Fruit fly (Drosophila melanogaster): ENCODE results near the gene Vps60.

Vps60 gene

dm6 chr3L:17591217-17591467, 30.3 kb downstream of the Vps60 start:
- TF ChIP-seq CG31388 (GFP tag; optimal IDR thresholded peaks at IDR 0.05) (no peak), sqz (GFP tag; optimal IDR thresholded peaks at IDR 0.05) (no peak), Nf-YC (tag; optimal IDR thresholded peaks at IDR 0.05) (no peak), CG42726 (GFP tag; IDR thresholded peaks at IDR 0.05; ENCODE audit: partially characterized antibody) (no peak), NC2α (GFP tag; optimal IDR thresholded peaks at IDR 0.05) (no peak), schlank (tag; optimal IDR thresholded peaks at IDR 0.05) (no peak), vnd (GFP tag; IDR thresholded peaks at IDR 0.05; ENCODE audit: partially characterized antibody) (no peak), jigr1 (GFP tag; IDR thresholded peaks at IDR 0.05) (no peak), sob (GFP tag; IDR thresholded peaks at IDR 0.05) (no peak), row (GFP tag; IDR thresholded peaks at IDR 0.05) (no peak), stwl (tag; optimal IDR thresholded peaks at IDR 0.05) (no peak), ash1 (GFP tag; optimal IDR thresholded peaks at IDR 0.05) (no peak), aop (GFP tag; IDR thresholded peaks at IDR 0.05) (no peak), CG4820 (GFP tag; optimal IDR thresholded peaks at IDR 0.05) (no peak), CG8478 (optimal IDR thresholded peaks at IDR 0.05) (no peak), Xbp1 (GFP tag; optimal IDR thresholded peaks at IDR 0.05) (no peak), CG13123 (GFP tag; optimal IDR thresholded peaks at IDR 0.05) (no peak), pum (GFP tag; optimal IDR thresholded peaks at IDR 0.05) (no peak), CG3281 (GFP tag; optimal IDR thresholded peaks at IDR 0.05) (no peak), CG10654 (GFP tag; optimal IDR thresholded peaks at IDR 0.05) (no peak)

dm6 chr3L:17590455-17591216, 30.8 kb downstream of the Vps60 start:
- peak; percentile 35 for TF ChIP-seq gcm (GFP tag; optimal IDR thresholded peaks at IDR 0.05)
- no peak for TF ChIP-seq ham (GFP tag; IDR thresholded peaks at IDR 0.05)
- TF ChIP-seq CG30020 (tag; optimal IDR thresholded peaks at IDR 0.05), result no peak
- no peak for TF ChIP-seq CG11560 (tag; IDR thresholded peaks at IDR 0.05)
- peak; percentile 63 for TF ChIP-seq grn (GFP tag; optimal IDR thresholded peaks at IDR 0.05)
- 0 out of 3 replicates have a peak, but pooled peaks have one; percentile 23 for TF ChIP-seq HLH4C (GFP tag; IDR thresholded peaks at IDR 0.05; ENCODE audit: partially characterized antibody)
- TF ChIP-seq CG17912 (GFP tag; optimal IDR thresholded peaks at IDR 0.05), result no peak
- TF ChIP-seq lbe (GFP tag; optimal IDR thresholded peaks at IDR 0.05), result peak; percentile 74
- TF ChIP-seq so (GFP tag; IDR thresholded peaks at IDR 0.05), result peak; percentile 58; the same call in 1 of the 3 replicates
- peak; percentile 58; the same call in 1 of the 2 replicates for TF ChIP-seq sna (GFP tag; IDR thresholded peaks at IDR 0.05; ENCODE audit: partially characterized antibody)
- 0 out of 3 replicates have a peak, but pooled peaks have one; percentile 21 for TF ChIP-seq CG7963 (GFP tag; IDR thresholded peaks at IDR 0.05; ENCODE audit: partially characterized antibody)
- peak; percentile 27 for TF ChIP-seq CG17385 (GFP tag; optimal IDR thresholded peaks at IDR 0.05)
- TF ChIP-seq sens (GFP tag), result peak; percentile 72
- no peak for TF ChIP-seq CG7987 (GFP tag; optimal IDR thresholded peaks at IDR 0.05)
- no peak for TF ChIP-seq fd3F (GFP tag; optimal IDR thresholded peaks at IDR 0.05)
- no peak for TF ChIP-seq CG8924 (tag; optimal IDR thresholded peaks at IDR 0.05)
- TF ChIP-seq sd (tag; optimal IDR thresholded peaks at IDR 0.05), result peak; percentile 96
- 0 out of 2 replicates have a peak, but pooled peaks have one; percentile 5 for TF ChIP-seq Ptx1 (GFP tag; IDR thresholded peaks at IDR 0.05)
- TF ChIP-seq Optix (GFP tag; IDR thresholded peaks at IDR 0.05), result no peak
- TF ChIP-seq Stat92E (GFP tag; optimal IDR thresholded peaks at IDR 0.05), result no peak
- no peak for TF ChIP-seq bigmax (GFP tag; optimal IDR thresholded peaks at IDR 0.05)
- TF ChIP-seq chinmo (GFP tag; IDR thresholded peaks at IDR 0.05; ENCODE audit: partially characterized antibody), result peak; percentile 93
- TF ChIP-seq crp (GFP tag; optimal IDR thresholded peaks at IDR 0.05), result no peak
- peak; percentile 6; the same call in 1 of the 2 replicates for TF ChIP-seq bowl (GFP tag; IDR thresholded peaks at IDR 0.05)
- TF ChIP-seq CG8478 (optimal IDR thresholded peaks at IDR 0.05), result peak; percentile 88
- TF ChIP-seq z (GFP tag; IDR thresholded peaks at IDR 0.05), result no peak
- TF ChIP-seq Trl (optimal IDR thresholded peaks at IDR 0.05), result peak; percentile 86 to 98
- no peak for TF ChIP-seq Trl (GFP tag; optimal IDR thresholded peaks at IDR 0.05)
- TF ChIP-seq Deaf1 (tag; optimal IDR thresholded peaks at IDR 0.05), result peak; percentile 43
- TF ChIP-seq CG15073 (GFP tag; optimal IDR thresholded peaks at IDR 0.05), result no peak
- no peak for TF ChIP-seq kah (GFP tag; optimal IDR thresholded peaks at IDR 0.05)

Data from whole organism, embryonic.